Worm (Caenorhabditis elegans) whole organism, L2 larva: Measurements from ENCODE around the gene Y51H7C.12.

Experiments used
- alr-1 ChIP-seq: fragments of 150-350 bp; optimal IDR thresholded peaks from 2 replicates; lab custom pipeline; 2014; ENCODE audit warnings: missing biosample characterization, missing genetic modification characterization
- fos-1 ChIP-seq: fragments of 150-350 bp; optimal IDR thresholded peaks from 2 replicates; lab custom pipeline; 2014; ENCODE audit warnings: missing biosample characterization, missing genetic modification characterization
- lsy-2 ChIP-seq, 2 experiments: fragments of 150-350 bp in 1 of 2; sonication (generic microtip) in 1 of 2; optimal IDR thresholded peaks; 2 replicates each; lab custom pipeline; 2014 to 2017; ENCODE audit warnings: missing biosample characterization in 2 of 2, missing genetic modification characterization in 2 of 2
- nhr-10 ChIP-seq: sonication (generic microtip); optimal IDR thresholded peaks from 2 replicates; lab custom pipeline; 2017; ENCODE audit warnings: missing biosample characterization, missing genetic modification characterization
- nhr-12 ChIP-seq: fragments of 150-350 bp; optimal IDR thresholded peaks from 2 replicates; lab custom pipeline; 2014; ENCODE audit warnings: missing biosample characterization, missing genetic modification characterization
- nhr-23 ChIP-seq: fragments of 150-350 bp; optimal IDR thresholded peaks from 2 replicates; lab custom pipeline; 2014; ENCODE audit warnings: missing biosample characterization, missing genetic modification reagents, missing genetic modification characterization
- nhr-237 ChIP-seq: fragments of 150-350 bp; optimal IDR thresholded peaks from 2 replicates; lab custom pipeline; 2014; ENCODE audit warnings: missing biosample characterization, missing genetic modification characterization
- skn-1 ChIP-seq: sonication (generic microtip); optimal IDR thresholded peaks from 2 replicates; lab custom pipeline; 2017; ENCODE audit warnings: missing biosample characterization, missing genetic modification characterization
- snpc-4 ChIP-seq: fragments of 150-350 bp; optimal IDR thresholded peaks from 2 replicates; lab custom pipeline; 2014; ENCODE audit warnings: missing biosample characterization, missing genetic modification characterization

ce11 chrII:1400105-1400504 is 46.4 kb downstream of the Y51H7C.12 start, which contains the start of gene F54D12.1:
- TF ChIP-seq nhr-12 (tag; lab: Kevin White, UChicago) (no peak), nhr-10 (tag; lab: Kevin White, UChicago) (no peak), nhr-237 (tag; lab: Kevin White, UChicago) (no peak), alr-1 (tag; lab: Kevin White, UChicago) (no peak), fos-1 (tag; lab: Kevin White, UChicago) (no peak), snpc-4 (tag; lab: Kevin White, UChicago) (no peak), skn-1 (tag; lab: Kevin White, UChicago) (no peak), nhr-23 (tag; lab: Kevin White, UChicago) (no peak), lsy-2 (tag; optimal IDR thresholded peaks at IDR 0.05; lab: Kevin White, UChicago) (no peak)
